Fruit fly (Drosophila melanogaster): ENCODE results near the gene Traf6.

Gene Traf6

DNA sequence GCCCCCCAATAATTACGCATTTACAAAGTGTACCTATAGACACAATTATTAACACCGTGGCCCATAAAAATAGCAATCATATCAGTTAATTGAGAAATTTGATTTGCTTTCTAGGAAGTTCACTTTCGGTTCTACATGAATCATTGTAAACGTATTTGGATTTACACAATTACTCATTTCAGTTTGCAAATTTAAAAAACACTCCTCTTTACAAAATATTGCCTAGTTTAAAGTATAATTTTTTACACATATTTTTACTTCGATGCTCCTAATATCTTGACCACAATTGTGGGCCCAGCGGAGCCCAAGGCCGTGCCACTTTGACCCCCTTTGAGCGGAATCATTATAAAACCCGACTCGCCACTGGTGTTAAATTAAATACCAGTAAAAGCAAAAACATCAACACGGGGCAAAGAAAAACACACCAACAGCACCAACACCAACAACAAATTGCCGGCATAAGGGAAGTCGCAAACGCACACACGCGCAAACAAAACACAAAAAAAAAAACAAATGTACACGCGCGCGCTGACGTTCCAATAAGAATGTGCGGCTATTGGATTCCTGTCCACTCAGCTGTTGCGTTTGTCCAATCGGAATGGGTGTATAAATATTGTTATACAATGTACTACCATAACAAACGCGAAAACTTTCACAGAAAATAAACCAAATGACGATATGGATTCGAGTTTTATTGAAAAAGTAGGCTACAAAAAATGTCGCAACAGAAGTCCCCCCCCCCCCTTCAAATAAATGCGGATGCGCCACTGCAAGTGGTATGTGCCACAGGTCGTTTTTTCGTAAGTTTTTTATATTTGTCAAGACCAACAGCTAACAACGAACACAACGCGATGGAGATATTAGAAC lies 42.5 kb downstream of the Traf6 start (continued):
- TF ChIP-seq scrt (GFP tag; optimal IDR thresholded peaks at IDR 0.05) (peak; percentile 11), CG13894 (tag; optimal IDR thresholded peaks at IDR 0.05) (peak; percentile 64), Max (GFP tag; optimal IDR thresholded peaks at IDR 0.05) (peak; percentile 16), Scr (GFP tag; IDR thresholded peaks at IDR 0.05; ENCODE audit: partially characterized antibody) (no peak), CG4328 (GFP tag; optimal IDR thresholded peaks at IDR 0.05) (peak; percentile 38), bab2 (GFP tag; optimal IDR thresholded peaks at IDR 0.05) (peak; percentile 39), CG12236 (GFP tag; optimal IDR thresholded peaks at IDR 0.05) (no peak), Usf (GFP tag; optimal IDR thresholded peaks at IDR 0.05) (no peak), cas (GFP tag; IDR thresholded peaks at IDR 0.05) (no peak), Rfx (GFP tag; IDR thresholded peaks at IDR 0.05) (peak; percentile 74), onecut (GFP tag; IDR thresholded peaks at IDR 0.05) (no peak), trem (tag; optimal IDR thresholded peaks at IDR 0.05) (peak; percentile 5), NfI (GFP tag; optimal IDR thresholded peaks at IDR 0.05) (peak; percentile 78), CG43689 (GFP tag; IDR thresholded peaks at IDR 0.05) (no peak), pros (GFP tag; optimal IDR thresholded peaks at IDR 0.05) (no peak), CG8924 (tag; optimal IDR thresholded peaks at IDR 0.05) (peak; percentile 64), toy (GFP tag; IDR thresholded peaks at IDR 0.05) (no peak), CG14860 (GFP tag; IDR thresholded peaks at IDR 0.05; ENCODE audit: partially characterized antibody) (no peak), cato (GFP tag; optimal IDR thresholded peaks at IDR 0.05; ENCODE audit: borderline replicate concordance) (no peak), Atf6 (GFP tag; IDR thresholded peaks at IDR 0.05) (peak; percentile 70), fd64A (GFP tag; optimal IDR thresholded peaks at IDR 0.05) (no peak), CG34224 (GFP tag; IDR thresholded peaks at IDR 0.05; ENCODE audit: partially characterized antibody) (no peak), Doc2 (GFP tag; IDR thresholded peaks at IDR 0.05) (no peak), gro (GFP tag; optimal IDR thresholded peaks at IDR 0.05) (peak; percentile 32), CG7556 (GFP tag; optimal IDR thresholded peaks at IDR 0.05) (peak; percentile 74), org-1 (GFP tag; optimal IDR thresholded peaks at IDR 0.05) (peak; percentile 58), CG2889 (GFP tag; IDR thresholded peaks at IDR 0.05) (peak; percentile 36; the same call in 1 of the 3 replicates), Gug (GFP tag; IDR thresholded peaks at IDR 0.05) (no peak), eve (GFP tag; optimal IDR thresholded peaks at IDR 0.05) (no peak), Abd-B (GFP tag; optimal IDR thresholded peaks at IDR 0.05) (peak; percentile 56), CG42726 (GFP tag; IDR thresholded peaks at IDR 0.05; ENCODE audit: partially characterized antibody) (no peak), peb (GFP tag; IDR thresholded peaks at IDR 0.05) (0 out of 2 replicates have a peak, but pooled peaks have one; percentile 18), CG11093 (GFP tag; IDR thresholded peaks at IDR 0.05) (no peak), dimm (GFP tag; IDR thresholded peaks at IDR 0.05) (no peak), bigmax (GFP tag; optimal IDR thresholded peaks at IDR 0.05) (no peak), repo (GFP tag; optimal IDR thresholded peaks at IDR 0.05) (peak; percentile 13), CG6765 (GFP tag; optimal IDR thresholded peaks at IDR 0.05) (peak; percentile 77), HLHmδ (GFP tag; optimal IDR thresholded peaks at IDR 0.05) (no peak), bbx (GFP tag; IDR thresholded peaks at IDR 0.05; ENCODE audit: partially characterized antibody) (no peak), CG8478 (optimal IDR thresholded peaks at IDR 0.05) (no peak), CG15011 (GFP tag; optimal IDR thresholded peaks at IDR 0.05) (peak; percentile 62), CG17612 (GFP tag; IDR thresholded peaks at IDR 0.05) (no peak), Oaz (GFP tag; IDR thresholded peaks at IDR 0.05) (peak; percentile 31; the same call in 1 of the 2 replicates), Sox102F (GFP tag; optimal IDR thresholded peaks at IDR 0.05) (peak; percentile 64), CG7271 (tag; optimal IDR thresholded peaks at IDR 0.05) (no peak), bsh (GFP tag; optimal IDR thresholded peaks at IDR 0.05) (peak in 1 of 2 experiments; percentile 47), CG10321 (GFP tag; IDR thresholded peaks at IDR 0.05) (no peak), Ptx1 (GFP tag; IDR thresholded peaks at IDR 0.05) (peak; percentile 51; the same call in 1 of the 2 replicates), p53 (GFP tag; optimal IDR thresholded peaks at IDR 0.05) (no peak)

Data from whole organism, embryonic.